Worm (Caenorhabditis elegans): ENCODE measurements around the gene F55A11.8.

DNA sequence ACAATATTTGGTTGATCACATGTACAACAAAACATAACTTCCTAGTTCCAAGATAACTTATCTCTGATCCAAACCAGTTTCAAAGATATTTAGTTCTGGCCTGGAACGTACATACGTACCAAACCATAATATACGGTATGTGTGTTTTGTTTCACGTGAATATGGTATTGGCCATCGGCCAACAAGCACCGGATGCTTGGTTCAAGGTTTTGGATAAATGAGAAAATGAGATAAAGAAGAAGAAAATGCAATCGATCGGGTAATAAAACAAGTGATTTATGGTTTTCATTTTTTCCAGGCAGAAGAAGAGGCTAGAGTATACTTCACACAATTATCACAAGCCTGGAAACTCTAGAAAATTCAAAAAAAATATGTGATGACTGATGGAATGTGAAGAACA lies 7.4 kb downstream of the F55A11.8 start:
- TF ChIP-seq flt-1 (GFP tag; IDR thresholded peaks at IDR 0.05) (no peak), ztf-29 (GFP tag; IDR thresholded peaks at IDR 0.05) (no peak)

All from whole organism, midembryonic.